Worm (Caenorhabditis elegans) whole organism, young adult: ENCODE measurements around the gene col-168.

Experiments
- die-1 ChIP-seq: sonication (generic microtip); optimal IDR thresholded peaks from 2 replicates; lab custom pipeline; 2016; ENCODE audit warnings: missing genotype, mild to moderate bottlenecking, missing genetic modification characterization, missing compliant biosample characterization
- dpl-1 ChIP-seq: fragments of 150-350 bp; optimal IDR thresholded peaks from 2 replicates; lab custom pipeline; 2014; ENCODE audit warnings: missing biosample characterization, missing genetic modification reagents, missing genetic modification characterization
- egl-44 ChIP-seq: fragments of 200-800 bp; sonication (Bioruptor generic); IDR thresholded peaks from 2 replicates; pipeline ENCODE4 v1.3.6; 2022; ENCODE audit warnings: missing genetic modification reagents, missing genetic modification characterization, missing compliant biosample characterization
- hmg-1.2 ChIP-seq: fragments of 200-800 bp; sonication (Bioruptor generic); IDR thresholded peaks from 2 replicates; pipeline ENCODE4 v1.3.6; 2022; ENCODE audit warnings: missing genetic modification reagents, missing genetic modification characterization, missing compliant biosample characterization
- snpc-1.1 ChIP-seq: sonication (generic microtip); optimal IDR thresholded peaks from 2 replicates; lab custom pipeline; 2017; ENCODE audit warnings: missing genetic modification characterization, mild to moderate bottlenecking, missing compliant biosample characterization, antibody characterized with exemption, moderate library complexity, missing genotype, missing genetic modification reagents; ENCODE audit not compliant: insufficient read depth
- snpc-4 ChIP-seq, 5 experiments: fragments of 150-350 bp in 1 of 5; sonication (generic microtip) in 4 of 5; optimal IDR thresholded peaks; 2 replicates each; lab custom pipeline; 2014 to 2018; ENCODE audit warnings: missing genetic modification characterization in 5 of 5, missing biosample characterization in 3 of 5, antibody characterized with exemption in 2 of 5, mild to moderate bottlenecking in 2 of 5, missing compliant biosample characterization in 2 of 5, missing genotype in 2 of 5, moderate library complexity in 2 of 5, missing genetic modification reagents in 1 of 5
- unc-62 ChIP-seq: fragments of 150-350 bp; optimal IDR thresholded peaks from 2 replicates; lab custom pipeline; 2014; ENCODE audit warnings: missing biosample characterization, missing genetic modification reagents, missing genetic modification characterization

DNA sequence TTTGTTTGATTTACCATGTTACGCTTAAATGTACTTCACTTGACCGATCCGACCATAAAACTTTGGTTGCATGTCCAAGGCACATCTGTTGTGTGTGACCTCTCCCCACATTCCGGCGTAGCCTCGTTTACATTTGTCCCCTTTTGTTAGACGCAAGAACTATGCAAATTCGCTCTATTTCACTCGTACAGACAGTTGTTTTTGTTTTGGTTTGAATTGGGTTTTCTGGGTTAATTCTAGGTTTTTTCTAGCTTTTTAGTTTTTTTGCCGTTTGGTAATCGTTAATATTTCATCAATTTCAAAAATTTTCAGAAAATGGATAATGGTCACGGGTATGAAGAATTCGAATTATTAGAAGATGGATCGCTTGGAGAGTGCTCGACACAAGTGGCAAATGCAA, 33.4 kb upstream of the col-168 start, which contains the start of gene mom-1:
- TF ChIP-seq die-1, result no peak
- no peak for TF ChIP-seq dpl-1 (GFP tag; lab: Kevin White, UChicago)
- no peak for TF ChIP-seq snpc-4 (GFP tag; optimal IDR thresholded peaks at IDR 0.05; lab: Kevin White, UChicago)
- no peak for TF ChIP-seq snpc-4 (tag; optimal IDR thresholded peaks at IDR 0.05; lab: Kevin White, UChicago)
- no peak for TF ChIP-seq hmg-1.2
- TF ChIP-seq snpc-1.1, result no peak
- TF ChIP-seq unc-62 (GFP tag; lab: Kevin White, UChicago), result no peak
- no peak for TF ChIP-seq egl-44 (GFP tag; lab: Robert Waterston, UW)
